Worm (Caenorhabditis elegans) whole organism, mixed stage, embryonic: Measurements from ENCODE around the gene B0393.5.

Experiments
- M03D4.4 ChIP-seq: sonication (generic microtip); optimal IDR thresholded peaks from 2 replicates; lab custom pipeline; 2017; ENCODE audit warnings: mild to moderate bottlenecking, missing genetic modification characterization, missing compliant biosample characterization
- bed-3 ChIP-seq: fragments of 200-800 bp; sonication (Bioruptor generic); optimal IDR thresholded peaks from 3 replicates; lab custom pipeline; 2018; ENCODE audit warnings: mild to moderate bottlenecking, missing genetic modification characterization, moderate library complexity, missing compliant biosample characterization
- blmp-1 ChIP-seq: fragments of 150-350 bp; optimal IDR thresholded peaks from 2 replicates; lab custom pipeline; 2014; ENCODE audit warnings: missing biosample characterization, missing genetic modification characterization
- ceh-39 ChIP-seq: fragments of 150-350 bp; optimal IDR thresholded peaks from 2 replicates; lab custom pipeline; 2014; ENCODE audit warnings: missing biosample characterization, missing genetic modification characterization
- ceh-83 ChIP-seq: fragments of 200-800 bp; sonication (Bioruptor generic); optimal IDR thresholded peaks from 2 replicates; lab custom pipeline; 2018; ENCODE audit warnings: mild to moderate bottlenecking, missing genetic modification characterization, missing compliant biosample characterization
- cnd-1 ChIP-seq: fragments of 200-800 bp; sonication (Bioruptor generic); optimal IDR thresholded peaks from 2 replicates; lab custom pipeline; 2018; ENCODE audit warnings: mild to moderate bottlenecking, missing genetic modification characterization, missing compliant biosample characterization
- drap-1 ChIP-seq: fragments of 200-800 bp; sonication (Bioruptor generic); optimal IDR thresholded peaks from 3 replicates; lab custom pipeline; 2018; ENCODE audit warnings: mild to moderate bottlenecking, missing genetic modification characterization, missing compliant biosample characterization
- elt-1 ChIP-seq: sonication (generic microtip); optimal IDR thresholded peaks from 2 replicates; lab custom pipeline; 2017; ENCODE audit warnings: missing genetic modification characterization, mild to moderate bottlenecking, missing compliant biosample characterization, antibody characterized with exemption, moderate library complexity, borderline replicate concordance; ENCODE audit not compliant: insufficient read depth
- elt-3 ChIP-seq: fragments of 150-350 bp; optimal IDR thresholded peaks from 2 replicates; lab custom pipeline; 2014; ENCODE audit warnings: missing biosample characterization, missing genetic modification characterization
- flh-1 ChIP-seq: fragments of 200-800 bp; sonication (Bioruptor generic); optimal IDR thresholded peaks from 2 replicates; lab custom pipeline; 2018; ENCODE audit warnings: mild to moderate bottlenecking, missing genetic modification characterization, moderate library complexity, missing compliant biosample characterization
- ham-2 ChIP-seq: fragments of 200-800 bp; sonication (Bioruptor generic); optimal IDR thresholded peaks from 2 replicates; lab custom pipeline; 2018; ENCODE audit warnings: mild to moderate bottlenecking, missing genetic modification characterization, missing compliant biosample characterization
- lin-13 ChIP-seq: fragments of 150-350 bp; optimal IDR thresholded peaks from 2 replicates; lab custom pipeline; 2014; ENCODE audit warnings: missing biosample characterization, missing genetic modification characterization
- lin-32 ChIP-seq: fragments of 200-800 bp; sonication (Bioruptor generic); optimal IDR thresholded peaks from 2 replicates; lab custom pipeline; 2018; ENCODE audit warnings: mild to moderate bottlenecking, missing genetic modification characterization, missing compliant biosample characterization
- lsy-2 ChIP-seq: fragments of 150-350 bp; optimal IDR thresholded peaks from 2 replicates; lab custom pipeline; 2014; ENCODE audit warnings: missing biosample characterization, missing genetic modification characterization
- mab-5 ChIP-seq: fragments of 150-350 bp; optimal IDR thresholded peaks from 2 replicates; lab custom pipeline; 2014; ENCODE audit warnings: missing biosample characterization, missing genetic modification characterization
- mep-1 ChIP-seq: fragments of 150-350 bp; optimal IDR thresholded peaks from 2 replicates; lab custom pipeline; 2017; ENCODE audit warnings: missing biosample characterization, missing genetic modification reagents, missing genetic modification characterization, inconsistent platforms
- mls-2 ChIP-seq: sonication (generic microtip); optimal IDR thresholded peaks from 2 replicates; lab custom pipeline; 2016; ENCODE audit warnings: mild to moderate bottlenecking, missing genetic modification characterization, moderate library complexity, missing compliant biosample characterization
- nhr-237 ChIP-seq: fragments of 150-350 bp; optimal IDR thresholded peaks from 2 replicates; lab custom pipeline; 2014; ENCODE audit warnings: missing biosample characterization, missing genetic modification characterization
- nhr-28 ChIP-seq: fragments of 150-350 bp; optimal IDR thresholded peaks from 2 replicates; lab custom pipeline; 2014; ENCODE audit warnings: missing biosample characterization, missing genetic modification characterization
- nhr-76 ChIP-seq: sonication (generic microtip); optimal IDR thresholded peaks from 2 replicates; lab custom pipeline; 2017; ENCODE audit warnings: missing biosample characterization, missing genetic modification characterization
- sptf-1 ChIP-seq: sonication (generic microtip); optimal IDR thresholded peaks from 2 replicates; lab custom pipeline; 2017; ENCODE audit warnings: mild to moderate bottlenecking, missing genetic modification characterization, moderate library complexity, missing compliant biosample characterization
- tbx-8 ChIP-seq: fragments of 200-800 bp; sonication (Bioruptor generic); optimal IDR thresholded peaks from 2 replicates; lab custom pipeline; 2018; ENCODE audit warnings: mild to moderate bottlenecking, missing genetic modification characterization, moderate library complexity, missing compliant biosample characterization
- unc-120 ChIP-seq: sonication (generic microtip); optimal IDR thresholded peaks from 2 replicates; lab custom pipeline; 2017; ENCODE audit warnings: missing genetic modification characterization, missing compliant biosample characterization; ENCODE audit not compliant: poor library complexity, severe bottlenecking
- unc-39 ChIP-seq: fragments of 150-350 bp; optimal IDR thresholded peaks from 2 replicates; lab custom pipeline; 2014; ENCODE audit warnings: missing biosample characterization, missing genetic modification characterization
- unc-62 ChIP-seq: fragments of 150-350 bp; optimal IDR thresholded peaks from 2 replicates; lab custom pipeline; 2014; ENCODE audit warnings: missing biosample characterization, missing genetic modification reagents, missing genetic modification characterization
- ztf-11 ChIP-seq: fragments of 150-350 bp; optimal IDR thresholded peaks from 2 replicates; lab custom pipeline; 2014; ENCODE audit warnings: missing biosample characterization, missing genetic modification characterization

B0393.5 gene

ce11 chrIII:4817240-4817639, 51.7 kb downstream of the B0393.5 start, which contains the start of gene F26A1.4:
TSS of gene F26A1.4 (plus strand) at chrIII:4817540.
- TF ChIP-seq mep-1 (tag; lab: Kevin White, UChicago), result no peak
- no peak for TF ChIP-seq ceh-83 (GFP tag; lab: Kevin White, UChicago)
- no peak for TF ChIP-seq blmp-1 (tag; lab: Kevin White, UChicago)
- no peak for TF ChIP-seq unc-62
- TF ChIP-seq lin-32 (GFP tag; lab: Kevin White, UChicago), result no peak
- no peak for TF ChIP-seq unc-120 (tag; lab: Kevin White, UChicago)
- TF ChIP-seq mab-5, result no peak
- no peak for TF ChIP-seq mls-2
- TF ChIP-seq ham-2, result no peak
- no peak for TF ChIP-seq nhr-237 (tag; lab: Kevin White, UChicago)
- no peak for TF ChIP-seq tbx-8 (GFP tag; lab: Kevin White, UChicago)
- TF ChIP-seq flh-1 (GFP tag; lab: Kevin White, UChicago), result no peak
- no peak for TF ChIP-seq elt-1
- TF ChIP-seq, all 35 proteins: peak for 0

ce11 chrIII:4819843-4820242, 54.3 kb downstream of the B0393.5 start, which contains the start of gene F26A1.7:
TSS of gene F26A1.7 (minus strand) at chrIII:4819943.
- TF ChIP-seq lsy-2 (tag; lab: Kevin White, UChicago) (no peak), M03D4.4 (tag; lab: Kevin White, UChicago) (no peak), lin-32 (GFP tag; lab: Kevin White, UChicago) (no peak), bed-3 (no peak), cnd-1 (tag; lab: Kevin White, UChicago) (no peak), unc-39 (tag; lab: Kevin White, UChicago) (no peak), elt-3 (tag; lab: Kevin White, UChicago) (no peak), elt-1 (no peak), ceh-83 (GFP tag; lab: Kevin White, UChicago) (no peak), drap-1 (GFP tag; lab: Kevin White, UChicago) (no peak), ceh-39 (no peak), sptf-1 (tag; lab: Kevin White, UChicago) (no peak), ztf-11 (tag; lab: Kevin White, UChicago) (no peak), lin-13 (tag; lab: Kevin White, UChicago) (no peak), flh-1 (GFP tag; lab: Kevin White, UChicago) (no peak), unc-62 (no peak)

- no peak for TF ChIP-seq mls-2
- TF ChIP-seq sptf-1 (tag; lab: Kevin White, UChicago), result no peak
- TF ChIP-seq nhr-28 (tag; lab: Kevin White, UChicago), result no peak
- TF ChIP-seq nhr-76, result no peak
- no peak for TF ChIP-seq ztf-11 (tag; lab: Kevin White, UChicago)
- TF ChIP-seq tbx-8 (GFP tag; lab: Kevin White, UChicago), result no peak
- no peak for TF ChIP-seq ceh-83 (GFP tag; lab: Kevin White, UChicago)
Observed at ce11 chrIII:4822140-4822539, 56.6 kb downstream of the B0393.5 start, which contains the start of gene F26A1.8. TSS of gene F26A1.8 (minus strand) at chrIII:4822240.
